Worm (Caenorhabditis elegans): Measurements from ENCODE around the gene atg-9.

DNA sequence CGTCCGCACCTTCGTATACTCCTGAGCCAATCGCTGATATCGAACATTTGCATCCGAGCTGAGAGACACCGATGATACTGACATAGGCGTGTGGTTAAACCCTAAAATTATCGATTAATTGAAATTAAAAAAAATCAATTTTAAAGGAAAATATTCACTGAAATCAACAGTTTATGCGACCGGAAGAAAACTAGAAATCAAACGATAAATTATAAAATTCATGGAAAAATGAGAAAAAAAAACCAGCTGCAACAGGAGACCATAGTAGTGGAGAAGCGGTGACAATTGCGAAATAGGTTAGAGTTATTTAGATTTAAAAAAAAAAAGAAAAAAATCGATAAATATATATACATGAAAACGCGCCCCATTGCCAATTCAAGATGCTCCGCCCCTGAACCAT lies 44.6 kb upstream of the atg-9 start, which contains the start of gene F33E11.3:
- TF ChIP-seq ama-1 (optimal IDR thresholded peaks at IDR 0.05) (no peak), aly-1 (tag; optimal IDR thresholded peaks at IDR 0.05) (no peak), flt-1 (GFP tag; IDR thresholded peaks at IDR 0.05) (no peak), ets-7 (tag; optimal IDR thresholded peaks at IDR 0.05) (no peak), tbx-11 (GFP tag; IDR thresholded peaks at IDR 0.05) (no peak), scrt-1 (GFP tag; IDR thresholded peaks at IDR 0.05) (no peak), hnd-1 (tag; optimal IDR thresholded peaks at IDR 0.05) (no peak)

Measured in whole organism, early embryonic.